Worm (Caenorhabditis elegans) whole organism, early embryonic: ENCODE results near the gene Y11D7A.3.

Experiments used
- B0310.2 ChIP-seq: sonication (generic microtip); optimal IDR thresholded peaks from 2 replicates; lab custom pipeline; 2016; ENCODE audit warnings: mild to moderate bottlenecking, missing genetic modification characterization, missing compliant biosample characterization
- F13C5.2 ChIP-seq: sonication (generic microtip); optimal IDR thresholded peaks from 2 replicates; lab custom pipeline; 2017; ENCODE audit warnings: mild to moderate bottlenecking, missing genetic modification characterization, inconsistent platforms, missing compliant biosample characterization
- aly-1 ChIP-seq: sonication (generic microtip); optimal IDR thresholded peaks from 2 replicates; lab custom pipeline; 2016; ENCODE audit warnings: missing genetic modification characterization, missing compliant biosample characterization
- ama-1 ChIP-seq: fragments of 150-350 bp; optimal IDR thresholded peaks from 2 replicates; lab custom pipeline; 2014
- ceh-13 ChIP-seq: fragments of 200-800 bp; sonication (Bioruptor generic); optimal IDR thresholded peaks from 2 replicates; lab custom pipeline; 2018; ENCODE audit warnings: mild to moderate bottlenecking, missing genetic modification characterization, missing compliant biosample characterization
- ceh-36 ChIP-seq: sonication (generic microtip); optimal IDR thresholded peaks from 2 replicates; lab custom pipeline; 2016; ENCODE audit warnings: missing genetic modification characterization, inconsistent platforms, missing compliant biosample characterization
- ets-7 ChIP-seq: sonication (generic microtip); optimal IDR thresholded peaks from 2 replicates; lab custom pipeline; 2016; ENCODE audit warnings: missing genotype, missing genetic modification characterization, missing compliant biosample characterization
- flt-1 ChIP-seq: fragments of 200-800 bp; sonication (Bioruptor generic); IDR thresholded peaks from 2 replicates; pipeline ENCODE4 v1.3.6; 2022; ENCODE audit warnings: missing genetic modification characterization, missing compliant biosample characterization
- hmbx-1 ChIP-seq: sonication (generic microtip); optimal IDR thresholded peaks from 2 replicates; lab custom pipeline; 2016; ENCODE audit warnings: mild to moderate bottlenecking, missing genetic modification characterization, missing compliant biosample characterization
- hmg-4 ChIP-seq: fragments of 200-800 bp; sonication (Bioruptor generic); optimal IDR thresholded peaks from 2 replicates; lab custom pipeline; 2018; ENCODE audit warnings: mild to moderate bottlenecking, missing genetic modification characterization, missing compliant biosample characterization
- hnd-1 ChIP-seq: sonication (generic microtip); optimal IDR thresholded peaks from 2 replicates; lab custom pipeline; 2016; ENCODE audit warnings: missing genetic modification characterization, missing compliant biosample characterization
- pes-1 ChIP-seq: fragments of 200-800 bp; sonication (Bioruptor generic); IDR thresholded peaks from 2 replicates; pipeline ENCODE4 v1.3.6; 2022; ENCODE audit warnings: missing genetic modification reagents, missing genetic modification characterization, missing compliant biosample characterization
- scrt-1 ChIP-seq: fragments of 200-800 bp; sonication (Bioruptor generic); IDR thresholded peaks from 2 replicates; pipeline ENCODE4 v1.3.6; 2022; ENCODE audit warnings: missing genetic modification characterization, missing compliant biosample characterization
- sea-1 ChIP-seq: fragments of 200-800 bp; sonication (Bioruptor generic); conservative IDR thresholded peaks from 2 replicates; pipeline ENCODE4 v1.3.6; 2022; ENCODE audit warnings: missing genetic modification characterization, missing compliant biosample characterization
- tbx-11 ChIP-seq: fragments of 200-800 bp; sonication (Bioruptor generic); IDR thresholded peaks from 2 replicates; pipeline ENCODE4 v1.3.6; 2022; ENCODE audit warnings: missing genetic modification characterization, missing compliant biosample characterization
- tbx-37 ChIP-seq: fragments of 200-800 bp; sonication (Bioruptor generic); conservative IDR thresholded peaks from 2 replicates; pipeline ENCODE4 v1.3.6; 2022; ENCODE audit warnings: missing genetic modification reagents, missing genetic modification characterization, missing compliant biosample characterization
- tra-4 ChIP-seq: sonication (generic microtip); optimal IDR thresholded peaks from 2 replicates; lab custom pipeline; 2017; ENCODE audit warnings: missing genetic modification characterization, missing compliant biosample characterization

Gene Y11D7A.3

DNA sequence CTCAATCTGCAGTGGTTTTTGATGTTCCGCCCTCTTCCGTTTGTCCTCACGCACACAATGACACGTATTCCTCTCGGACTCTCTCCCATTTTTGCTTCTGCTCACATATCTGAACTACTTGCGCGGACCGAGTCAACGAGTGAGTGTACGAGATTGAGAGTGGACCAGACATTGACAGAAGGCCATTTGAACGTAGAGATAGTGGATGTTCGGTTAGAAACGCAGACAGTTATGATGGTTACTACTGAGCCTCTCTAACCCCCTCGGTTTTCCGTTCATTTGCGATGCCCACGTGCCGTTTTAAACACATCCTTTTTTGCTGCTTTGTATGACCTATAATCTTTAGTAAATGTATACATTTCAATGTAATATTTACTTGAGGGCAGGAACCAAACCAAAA, 16.5 kb upstream of the Y11D7A.3 start:
- TF ChIP-seq flt-1 (GFP tag; lab: Robert Waterston, UW), result no peak
- TF ChIP-seq ets-7 (tag; lab: Kevin White, UChicago), result peak; percentile 11
- TF ChIP-seq hmg-4 (GFP tag; lab: Kevin White, UChicago), result peak; percentile 56

DNA sequence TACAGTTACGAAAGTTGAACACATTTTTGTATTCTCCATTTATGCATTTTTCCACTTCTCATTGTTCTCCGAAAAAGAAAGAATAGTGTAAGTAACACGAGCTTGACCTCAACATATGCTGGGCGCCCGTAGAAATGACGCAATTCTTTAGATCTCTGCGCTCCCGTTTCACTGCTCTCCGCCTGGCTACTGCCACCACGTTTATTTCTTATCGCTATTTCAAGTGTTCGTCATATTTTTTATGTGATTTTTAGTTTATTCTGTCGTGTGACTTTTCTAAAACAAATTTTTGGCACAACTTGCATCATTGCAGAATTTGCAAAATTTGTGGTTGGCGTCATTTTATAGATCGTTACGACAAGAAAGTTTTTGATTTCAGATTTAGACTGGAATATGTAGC, 15.9 kb upstream of the Y11D7A.3 start:
- TF ChIP-seq ama-1, result no peak
- no peak for TF ChIP-seq hnd-1 (tag; lab: Kevin White, UChicago)
- no peak for TF ChIP-seq tbx-11 (GFP tag; lab: Robert Waterston, UW)
- TF ChIP-seq ceh-36 (tag; lab: Kevin White, UChicago), result no peak
- no peak for TF ChIP-seq flt-1 (GFP tag; lab: Robert Waterston, UW)
- no peak for TF ChIP-seq pes-1
- no peak for TF ChIP-seq ceh-13

DNA sequence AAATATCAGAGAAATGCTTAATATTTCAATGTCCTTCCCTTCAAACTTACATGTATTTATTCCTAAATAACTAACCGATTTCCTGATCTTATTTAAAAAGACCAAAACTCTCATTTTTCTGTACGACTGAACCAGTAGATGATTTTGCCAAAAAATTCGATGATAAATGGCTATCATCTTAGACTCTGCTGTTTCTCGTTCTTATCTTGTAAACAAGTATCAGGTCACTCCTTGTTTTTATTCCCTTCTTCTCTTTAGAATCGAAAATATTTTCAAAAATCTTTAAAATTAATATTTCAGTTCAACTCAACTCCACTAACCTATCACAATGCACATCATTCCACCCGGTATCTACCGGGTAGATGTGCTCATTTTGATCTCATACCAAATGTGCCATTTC, 15.5 kb upstream of the Y11D7A.3 start, which contains the start of gene C46C2.2:
C46C2.2 (plus strand) TSS at position 301 of the 400 bp plus-strand sequence.
- TF ChIP-seq hnd-1 (tag; lab: Kevin White, UChicago) (no peak), ceh-13 (no peak), aly-1 (tag; lab: Kevin White, UChicago) (no peak), B0310.2 (tag; lab: Kevin White, UChicago) (no peak), ceh-36 (tag; lab: Kevin White, UChicago) (no peak), pes-1 (no peak), ama-1 (no peak), F13C5.2 (tag; lab: Kevin White, UChicago) (no peak), scrt-1 (GFP tag; lab: Robert Waterston, UW) (no peak), hmg-4 (GFP tag; lab: Kevin White, UChicago) (no peak), tbx-11 (GFP tag; lab: Robert Waterston, UW) (no peak), sea-1 (GFP tag; lab: Robert Waterston, UW) (no peak), tbx-37 (GFP tag; lab: Robert Waterston, UW) (no peak), hmbx-1 (no peak), tra-4 (no peak), flt-1 (GFP tag; lab: Robert Waterston, UW) (no peak)

DNA sequence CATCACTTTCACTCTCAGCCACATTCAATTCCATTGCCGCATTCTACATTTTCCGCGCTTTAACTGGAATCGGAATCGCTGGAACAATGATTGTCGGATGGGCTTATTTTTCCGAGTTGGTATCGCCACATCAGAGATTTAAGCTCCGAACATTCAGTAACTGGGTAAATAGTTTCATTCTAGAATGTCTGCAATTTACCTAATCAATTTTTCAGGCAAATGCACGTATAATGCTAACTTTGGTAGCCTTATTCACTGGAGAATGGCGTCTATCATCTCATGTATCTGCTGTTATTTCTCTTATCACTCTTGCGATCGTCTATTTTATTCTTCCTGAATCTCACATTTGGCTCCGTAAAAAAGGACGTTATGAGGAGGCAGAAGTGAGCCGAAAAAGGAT, 14.5 kb upstream of the Y11D7A.3 start:
- no peak for TF ChIP-seq pes-1

DNA sequence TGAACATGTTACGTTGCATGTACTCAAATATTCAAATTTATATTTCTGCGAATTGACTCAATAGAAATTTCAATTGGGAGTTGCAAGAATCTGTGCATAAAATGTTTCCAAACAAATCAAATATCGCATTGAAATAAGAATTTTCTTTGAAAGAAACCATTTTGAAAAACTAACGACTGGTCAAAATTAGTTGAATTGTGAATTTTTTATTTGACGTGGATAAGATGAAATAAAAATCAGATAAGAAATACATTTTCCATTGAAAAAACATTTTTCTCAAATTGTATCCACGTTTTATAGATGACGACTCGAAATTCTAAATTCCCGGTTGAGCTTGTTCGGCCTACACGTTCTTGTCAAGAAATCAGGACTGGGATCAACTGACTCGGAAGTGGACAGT, 8.1 kb upstream of the Y11D7A.3 start, which contains the start of gene C46C2.3:
C46C2.3 (plus strand) TSS at position 301 of the 400 bp plus-strand sequence.
- no peak for TF ChIP-seq B0310.2 (tag; lab: Kevin White, UChicago)
- no peak for TF ChIP-seq ceh-36 (tag; lab: Kevin White, UChicago)
- TF ChIP-seq aly-1 (tag; lab: Kevin White, UChicago), result no peak
- no peak for TF ChIP-seq ama-1
- no peak for TF ChIP-seq tbx-37 (GFP tag; lab: Robert Waterston, UW)
- no peak for TF ChIP-seq scrt-1 (GFP tag; lab: Robert Waterston, UW)
- no peak for TF ChIP-seq flt-1 (GFP tag; lab: Robert Waterston, UW)
- TF ChIP-seq hnd-1 (tag; lab: Kevin White, UChicago), result no peak
- TF ChIP-seq hmg-4 (GFP tag; lab: Kevin White, UChicago), result no peak

DNA sequence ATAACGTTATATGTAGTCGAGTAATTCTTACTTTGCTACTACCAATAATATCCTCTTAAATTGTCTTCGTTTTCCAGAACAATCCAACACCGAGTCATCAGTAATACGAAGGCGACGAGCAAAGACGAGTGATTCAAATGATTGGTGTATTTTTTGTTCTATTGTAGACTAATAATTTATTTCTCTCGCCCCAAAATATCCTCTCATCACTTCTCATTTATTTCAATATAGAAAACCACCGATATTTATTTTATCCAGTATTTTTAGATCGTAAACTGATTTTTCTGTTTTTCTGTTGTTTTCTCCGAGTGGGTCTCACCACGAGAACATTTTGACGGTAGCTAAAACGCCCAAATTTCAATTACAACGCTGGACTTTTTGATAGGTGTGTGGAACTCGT, 5.2 kb upstream of the Y11D7A.3 start:
- TF ChIP-seq flt-1 (GFP tag; lab: Robert Waterston, UW) (no peak), pes-1 (no peak), F13C5.2 (tag; lab: Kevin White, UChicago) (no peak), hmg-4 (GFP tag; lab: Kevin White, UChicago) (no peak), tbx-11 (GFP tag; lab: Robert Waterston, UW) (no peak), sea-1 (GFP tag; lab: Robert Waterston, UW) (no peak), hnd-1 (tag; lab: Kevin White, UChicago) (no peak), scrt-1 (GFP tag; lab: Robert Waterston, UW) (no peak), B0310.2 (tag; lab: Kevin White, UChicago) (no peak), ceh-36 (tag; lab: Kevin White, UChicago) (no peak), tra-4 (no peak), ceh-13 (no peak), tbx-37 (GFP tag; lab: Robert Waterston, UW) (no peak), hmbx-1 (no peak), ets-7 (tag; lab: Kevin White, UChicago) (no peak), ama-1 (no peak)

DNA sequence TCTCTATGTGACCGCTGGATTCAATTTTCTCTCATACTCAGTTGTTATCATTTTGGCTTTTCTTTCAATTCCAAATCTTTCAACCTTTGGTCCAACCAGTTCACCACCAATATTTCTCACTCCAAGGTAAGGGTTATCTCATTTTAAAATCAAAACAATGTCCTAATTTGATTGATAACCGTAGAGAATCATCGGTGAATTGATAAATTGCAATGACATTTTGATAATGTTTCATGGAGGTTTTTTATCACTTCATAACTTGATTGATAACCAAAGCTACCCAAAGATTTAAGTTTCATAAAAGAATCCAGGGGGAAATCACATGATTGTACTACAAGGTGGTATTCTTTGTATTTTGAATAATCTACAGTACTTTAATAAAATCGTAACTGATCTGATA, 6.3 kb downstream of the Y11D7A.3 start:
- TF ChIP-seq pes-1, result no peak
- TF ChIP-seq scrt-1 (GFP tag; lab: Robert Waterston, UW), result no peak
- TF ChIP-seq hmbx-1, result no peak
- TF ChIP-seq tbx-11 (GFP tag; lab: Robert Waterston, UW), result no peak
- TF ChIP-seq hmg-4 (GFP tag; lab: Kevin White, UChicago), result no peak
- no peak for TF ChIP-seq B0310.2 (tag; lab: Kevin White, UChicago)
- TF ChIP-seq ceh-36 (tag; lab: Kevin White, UChicago), result no peak
- TF ChIP-seq hnd-1 (tag; lab: Kevin White, UChicago), result no peak
- TF ChIP-seq ets-7 (tag; lab: Kevin White, UChicago), result no peak
- no peak for TF ChIP-seq ceh-13
- TF ChIP-seq sea-1 (GFP tag; lab: Robert Waterston, UW), result no peak

DNA sequence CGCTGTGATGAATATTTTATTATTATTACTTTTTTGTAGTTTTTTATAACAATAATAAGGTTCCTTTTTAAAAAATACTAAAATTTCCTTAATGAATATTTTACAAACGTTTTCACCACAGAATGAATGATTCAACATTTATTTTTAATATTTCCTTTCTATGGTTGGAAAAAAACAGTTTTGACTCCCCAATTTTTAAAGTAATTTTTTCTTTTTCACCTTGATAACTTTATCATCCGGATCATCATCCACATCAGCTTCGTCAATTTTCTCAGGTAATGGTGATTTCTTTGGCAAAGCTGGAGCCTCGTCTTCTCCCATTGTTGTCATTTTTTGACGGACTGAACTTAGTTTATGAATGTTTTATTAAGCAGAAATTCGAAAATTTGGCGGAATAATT, 10.8 kb downstream of the Y11D7A.3 start, which contains the start of gene rab-28:
rab-28 (minus strand) TSS at position 343 of the 400 bp plus-strand sequence.
- TF ChIP-seq tbx-11 (GFP tag; lab: Robert Waterston, UW), result no peak
- TF ChIP-seq hmg-4 (GFP tag; lab: Kevin White, UChicago), result no peak
- TF ChIP-seq tra-4, result no peak
- no peak for TF ChIP-seq flt-1 (GFP tag; lab: Robert Waterston, UW)
- no peak for TF ChIP-seq pes-1
- no peak for TF ChIP-seq ama-1
- no peak for TF ChIP-seq F13C5.2 (tag; lab: Kevin White, UChicago)
- no peak for TF ChIP-seq hnd-1 (tag; lab: Kevin White, UChicago)
- TF ChIP-seq ceh-36 (tag; lab: Kevin White, UChicago), result no peak
- TF ChIP-seq aly-1 (tag; lab: Kevin White, UChicago), result no peak
- TF ChIP-seq scrt-1 (GFP tag; lab: Robert Waterston, UW), result no peak
- no peak for TF ChIP-seq ets-7 (tag; lab: Kevin White, UChicago)
- TF ChIP-seq sea-1 (GFP tag; lab: Robert Waterston, UW), result no peak
- TF ChIP-seq B0310.2 (tag; lab: Kevin White, UChicago), result no peak
- TF ChIP-seq hmbx-1, result no peak
- no peak for TF ChIP-seq tbx-37 (GFP tag; lab: Robert Waterston, UW)
